Worm (Caenorhabditis elegans) whole organism, L4/young adult: Measurements from ENCODE around the gene C25D7.10.

Experiments used
- W03F9.2 ChIP-seq: fragments of 150-350 bp; optimal IDR thresholded peaks from 2 replicates; lab custom pipeline; 2014; ENCODE audit warnings: missing biosample characterization, missing genetic modification characterization
- dao-5 ChIP-seq: sonication (generic microtip); optimal IDR thresholded peaks from 2 replicates; lab custom pipeline; 2016; ENCODE audit warnings: missing genotype, missing genetic modification characterization, moderate library complexity, missing compliant biosample characterization
- him-1 ChIP-seq: sonication (generic microtip); optimal IDR thresholded peaks from 2 replicates; lab custom pipeline; 2016; ENCODE audit warnings: missing genotype, missing genetic modification reagents, missing genetic modification characterization, missing compliant biosample characterization

C25D7.10 gene

ce11 chrV:15057724-15058123 lies 9.5 kb upstream of the C25D7.10 start:
- TF ChIP-seq dao-5 (tag; lab: Kevin White, UChicago) (no peak), him-1 (tag; lab: Kevin White, UChicago) (no peak), W03F9.2 (tag; lab: Kevin White, UChicago) (no peak)

ce11 chrV:15058423-15058822 lies 8.8 kb upstream of the C25D7.10 start:
- TF ChIP-seq dao-5 (tag; lab: Kevin White, UChicago) (no peak), W03F9.2 (tag; lab: Kevin White, UChicago) (no peak), him-1 (tag; lab: Kevin White, UChicago) (no peak)

- TF ChIP-seq W03F9.2 (tag; lab: Kevin White, UChicago) (no peak), him-1 (tag; lab: Kevin White, UChicago) (no peak), dao-5 (tag; lab: Kevin White, UChicago) (no peak)
Measured at ce11 chrV:15058965-15059364, 8.3 kb upstream of the C25D7.10 start.

- TF ChIP-seq W03F9.2 (tag; lab: Kevin White, UChicago), result peak; percentile 32
- no peak for TF ChIP-seq him-1 (tag; lab: Kevin White, UChicago)
- no peak for TF ChIP-seq dao-5 (tag; lab: Kevin White, UChicago)
Measured at ce11 chrV:15059534-15059933, 7.7 kb upstream of the C25D7.10 start, which contains the start of the genes mcm-3 and C25D7.15. TSS of gene mcm-3 (minus strand) at chrV:15059599. TSS of gene C25D7.15 (plus strand) at chrV:15059808.

- TF ChIP-seq W03F9.2 (tag; lab: Kevin White, UChicago), result no peak
- TF ChIP-seq him-1 (tag; lab: Kevin White, UChicago), result no peak
- no peak for TF ChIP-seq dao-5 (tag; lab: Kevin White, UChicago)
Measured at ce11 chrV:15060595-15060994, 6.7 kb upstream of the C25D7.10 start.

- TF ChIP-seq dao-5 (tag; lab: Kevin White, UChicago) (no peak), him-1 (tag; lab: Kevin White, UChicago) (no peak), W03F9.2 (tag; lab: Kevin White, UChicago) (no peak)
Measured at ce11 chrV:15063987-15064386, 3.3 kb upstream of the C25D7.10 start, which contains the start of gene rap-2. TSS of gene rap-2 (minus strand) at chrV:15064087.

- TF ChIP-seq dao-5 (tag; lab: Kevin White, UChicago), result no peak
- TF ChIP-seq him-1 (tag; lab: Kevin White, UChicago), result no peak
- TF ChIP-seq W03F9.2 (tag; lab: Kevin White, UChicago), result no peak
Measured at ce11 chrV:15065068-15065744, 2.1 kb upstream of the C25D7.10 start, which contains the start of gene C25D7.9. TSS of gene C25D7.9 (plus strand) at chrV:15065135.

ce11 chrV:15065837-15066348 lies 1.4 kb upstream of the C25D7.10 start, which contains the start of gene otub-1:
TSS of gene otub-1 (plus strand) at chrV:15066298.
- no peak for TF ChIP-seq dao-5 (tag; lab: Kevin White, UChicago)
- TF ChIP-seq W03F9.2 (tag; lab: Kevin White, UChicago), result no peak
- no peak for TF ChIP-seq him-1 (tag; lab: Kevin White, UChicago)

- TF ChIP-seq him-1 (tag; lab: Kevin White, UChicago) (no peak), dao-5 (tag; lab: Kevin White, UChicago) (no peak), W03F9.2 (tag; lab: Kevin White, UChicago) (no peak)
Measured at ce11 chrV:15068378-15068777, 1.1 kb downstream of the C25D7.10 start, which contains the start of gene dnj-3. TSS of gene dnj-3 (plus strand) at chrV:15068678.

ce11 chrV:15069435-15069985 lies 2.2 kb downstream of the C25D7.10 start:
- TF ChIP-seq W03F9.2 (tag; lab: Kevin White, UChicago) (no peak), him-1 (tag; lab: Kevin White, UChicago) (no peak), dao-5 (tag; lab: Kevin White, UChicago) (no peak)

ce11 chrV:15071015-15071810 lies 3.9 kb downstream of the C25D7.10 start, which contains the start of gene unc-76:
TSS of gene unc-76 (plus strand) at chrV:15071760.
- no peak for TF ChIP-seq W03F9.2 (tag; lab: Kevin White, UChicago)
- peak; percentile 68 for TF ChIP-seq him-1 (tag; lab: Kevin White, UChicago)

ce11 chrV:15072738-15073137 lies 5.5 kb downstream of the C25D7.10 start:
- TF ChIP-seq dao-5 (tag; lab: Kevin White, UChicago) (no peak), him-1 (tag; lab: Kevin White, UChicago) (no peak), W03F9.2 (tag; lab: Kevin White, UChicago) (no peak)

ce11 chrV:15074907-15075306 lies 7.6 kb downstream of the C25D7.10 start:
- no peak for TF ChIP-seq W03F9.2 (tag; lab: Kevin White, UChicago)
- TF ChIP-seq him-1 (tag; lab: Kevin White, UChicago), result peak; percentile 3
